Worm (Caenorhabditis elegans): ENCODE results near the gene F33C8.4.

DNA sequence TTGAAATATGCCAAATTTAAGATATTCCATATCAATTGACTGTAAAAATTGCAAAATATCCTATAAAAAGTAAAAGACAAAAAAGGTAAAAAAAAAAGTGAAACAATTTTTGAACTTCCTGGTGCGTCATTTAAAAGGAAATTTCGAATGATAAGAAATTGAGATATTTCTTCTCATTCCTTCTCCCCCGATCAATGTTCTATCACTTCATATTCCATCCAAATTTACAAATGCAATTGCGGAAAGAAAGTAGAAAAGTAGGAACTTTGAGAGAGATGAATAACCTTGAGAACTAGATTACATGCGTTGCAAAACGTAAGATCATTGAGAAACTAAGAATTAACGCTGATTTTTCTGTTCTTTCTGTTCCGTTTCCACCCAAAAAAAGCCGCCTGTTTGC lies 22.5 kb upstream of the F33C8.4 start:
- TF ChIP-seq unc-62 (GFP tag; optimal IDR thresholded peaks at IDR 0.05) (no peak), akir-1 (GFP tag; optimal IDR thresholded peaks at IDR 0.05) (no peak)

Data from whole organism, young adult.